Worm (Caenorhabditis elegans) whole organism, late embryonic: ENCODE results near the gene pfas-1.

ENCODE experiments used
- ceh-30 ChIP-seq: fragments of 150-350 bp; optimal IDR thresholded peaks from 2 replicates; lab custom pipeline; 2014; ENCODE audit warnings: missing biosample characterization, missing genetic modification characterization
- che-1 ChIP-seq: sonication (generic microtip); optimal IDR thresholded peaks from 2 replicates; lab custom pipeline; 2016; ENCODE audit warnings: mild to moderate bottlenecking, missing genetic modification characterization, missing compliant biosample characterization
- elt-2 ChIP-seq: sonication (generic microtip); optimal IDR thresholded peaks from 2 replicates; lab custom pipeline; 2016; ENCODE audit warnings: missing genetic modification reagents, missing genetic modification characterization, missing compliant biosample characterization
- elt-4 ChIP-seq: sonication (generic microtip); optimal IDR thresholded peaks from 2 replicates; lab custom pipeline; 2016; ENCODE audit warnings: missing genetic modification characterization, missing compliant biosample characterization
- fkh-6 ChIP-seq: sonication (generic microtip); optimal IDR thresholded peaks from 2 replicates; lab custom pipeline; 2016; ENCODE audit warnings: missing genetic modification characterization, missing compliant biosample characterization
- pros-1 ChIP-seq: fragments of 150-350 bp; optimal IDR thresholded peaks from 2 replicates; lab custom pipeline; 2014; ENCODE audit warnings: missing biosample characterization, missing genetic modification reagents, missing genetic modification characterization
- tbx-2 ChIP-seq: sonication (generic microtip); optimal IDR thresholded peaks from 2 replicates; lab custom pipeline; 2016; ENCODE audit warnings: missing genetic modification characterization, missing compliant biosample characterization
- unc-86 ChIP-seq: sonication (generic microtip); optimal IDR thresholded peaks from 2 replicates; lab custom pipeline; 2016; ENCODE audit warnings: missing genetic modification characterization, missing compliant biosample characterization
- ztf-16 ChIP-seq: sonication (generic microtip); optimal IDR thresholded peaks from 2 replicates; lab custom pipeline; 2017; ENCODE audit warnings: missing genetic modification characterization, missing compliant biosample characterization

- no peak for TF ChIP-seq che-1 (tag; lab: Kevin White, UChicago)
- no peak for TF ChIP-seq unc-86 (tag; lab: Kevin White, UChicago)
- no peak for TF ChIP-seq elt-2 (tag; lab: Kevin White, UChicago)
- no peak for TF ChIP-seq tbx-2
- TF ChIP-seq ceh-30 (tag; lab: Kevin White, UChicago) = no peak
- no peak for TF ChIP-seq elt-4 (tag; lab: Kevin White, UChicago)
- no peak for TF ChIP-seq ztf-16
- no peak for TF ChIP-seq pros-1
- no peak for TF ChIP-seq fkh-6 (tag; lab: Kevin White, UChicago)
Observed at ce11 chrIII:4594324-4594723, 48.8 kb downstream of the pfas-1 start, which contains the start of gene apc-11.
